Fruit fly (Drosophila melanogaster): ENCODE data around the gene Ublcp1.

DNA sequence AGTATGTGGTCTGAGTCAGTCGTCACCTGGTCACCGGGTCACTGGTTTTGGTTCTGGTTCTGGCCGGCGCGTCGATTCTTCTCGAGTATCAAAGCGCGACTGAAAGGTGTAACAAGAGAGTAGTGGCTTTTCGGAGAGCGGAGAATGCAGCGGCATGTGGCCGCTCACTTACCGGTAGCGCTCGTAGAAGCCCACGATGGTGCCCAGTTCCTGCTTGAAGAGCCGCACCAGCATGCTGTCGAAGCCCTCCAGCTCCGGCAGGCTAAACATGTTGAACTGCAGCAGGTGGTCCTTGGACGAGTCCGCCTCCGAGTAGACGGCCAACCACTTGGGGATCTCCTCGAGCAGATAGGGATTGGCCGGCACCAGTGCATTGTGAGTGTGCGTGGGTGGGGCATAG, 2.4 kb upstream of the Ublcp1 start, which contains the start of gene Ctns:
- TF ChIP-seq h (optimal IDR thresholded peaks at IDR 0.05) (no peak), psq (optimal IDR thresholded peaks at IDR 0.05) (no peak)
